Fruit fly (Drosophila melanogaster): ENCODE measurements around the gene CG42564.

The CG42564 gene

dm6 chr3R:6423984-6424602 lies 49.8 kb downstream of the CG42564 start (continued):
- peak; percentile 83 for TF ChIP-seq jing (GFP tag; optimal IDR thresholded peaks at IDR 0.05)
- TF ChIP-seq Chrac-16 (GFP tag; optimal IDR thresholded peaks at IDR 0.05), result peak; percentile 93
- peak; percentile 70 for TF ChIP-seq Hey (tag; optimal IDR thresholded peaks at IDR 0.05)
- peak; percentile 93 for TF ChIP-seq az2 (GFP tag; optimal IDR thresholded peaks at IDR 0.05)
- 0 out of 2 replicates have a peak, but pooled peaks have one; percentile 7 for TF ChIP-seq crol (GFP tag; IDR thresholded peaks at IDR 0.05)
- TF ChIP-seq CG6689 (GFP tag; IDR thresholded peaks at IDR 0.05), result peak; percentile 91
- TF ChIP-seq phol (tag; optimal IDR thresholded peaks at IDR 0.05), result peak; percentile 87
- TF ChIP-seq fd3F (GFP tag; optimal IDR thresholded peaks at IDR 0.05), result peak; percentile 84
- peak; percentile 31 for TF ChIP-seq ash1 (GFP tag; optimal IDR thresholded peaks at IDR 0.05)
- TF ChIP-seq CG18764 (GFP tag; optimal IDR thresholded peaks at IDR 0.05), result peak; percentile 84
- TF ChIP-seq Dll (GFP tag; IDR thresholded peaks at IDR 0.05; ENCODE audit: partially characterized antibody), result peak; percentile 52; the same call in 1 of the 4 replicates
- TF ChIP-seq HLH4C (GFP tag; IDR thresholded peaks at IDR 0.05; ENCODE audit: partially characterized antibody), result no peak
- TF ChIP-seq CG1792 (GFP tag; optimal IDR thresholded peaks at IDR 0.05), result peak; percentile 86
- TF ChIP-seq CG1233 (GFP tag; optimal IDR thresholded peaks at IDR 0.05), result peak; percentile 90
- peak; percentile 87 for TF ChIP-seq kay (GFP tag; optimal IDR thresholded peaks at IDR 0.05)
- peak; percentile 32 for TF ChIP-seq pfk (GFP tag; optimal IDR thresholded peaks at IDR 0.05)
- peak; percentile 95 for TF ChIP-seq CG12219 (GFP tag; optimal IDR thresholded peaks at IDR 0.05)
- TF ChIP-seq Fer3 (tag; optimal IDR thresholded peaks at IDR 0.05), result peak; percentile 90
- TF ChIP-seq CG14860 (GFP tag; IDR thresholded peaks at IDR 0.05; ENCODE audit: partially characterized antibody), result no peak
- peak; percentile 89 for TF ChIP-seq CG16815 (GFP tag; optimal IDR thresholded peaks at IDR 0.05)
- no peak for TF ChIP-seq lov (optimal IDR thresholded peaks at IDR 0.05)
- peak; percentile 86 for TF ChIP-seq lov (GFP tag; IDR thresholded peaks at IDR 0.05)
- TF ChIP-seq pzg (GFP tag; optimal IDR thresholded peaks at IDR 0.05), result peak; percentile 16
- TF ChIP-seq dan (GFP tag; IDR thresholded peaks at IDR 0.05), result peak; percentile 82
- peak; percentile 87 for TF ChIP-seq Dbx (GFP tag; IDR thresholded peaks at IDR 0.05)
- TF ChIP-seq ssp (GFP tag; IDR thresholded peaks at IDR 0.05), result peak; percentile 77
- TF ChIP-seq Awh (GFP tag; IDR thresholded peaks at IDR 0.05), result peak; percentile 90
- peak; percentile 94 for TF ChIP-seq CG17359 (tag; optimal IDR thresholded peaks at IDR 0.05)
- TF ChIP-seq klu (GFP tag; IDR thresholded peaks at IDR 0.05), result peak; percentile 77
- peak; percentile 83 for TF ChIP-seq CG4854 (GFP tag; optimal IDR thresholded peaks at IDR 0.05)
- peak; percentile 37 for TF ChIP-seq stwl (tag; optimal IDR thresholded peaks at IDR 0.05)
- TF ChIP-seq abd-A (tag; optimal IDR thresholded peaks at IDR 0.05), result peak; percentile 54
- peak; percentile 89 to 91 for TF ChIP-seq Hr51 (GFP tag; optimal IDR thresholded peaks at IDR 0.05)
- no peak; the same call in 1 of the 2 replicates for TF ChIP-seq bowl (GFP tag; IDR thresholded peaks at IDR 0.05)
- peak; percentile 81 for TF ChIP-seq eyg (GFP tag; optimal IDR thresholded peaks at IDR 0.05)
- TF ChIP-seq pum (GFP tag; optimal IDR thresholded peaks at IDR 0.05), result peak; percentile 94
- peak; percentile 94 for TF ChIP-seq tin (GFP tag; optimal IDR thresholded peaks at IDR 0.05)
- peak; percentile 89 for TF ChIP-seq Atf-2 (GFP tag; optimal IDR thresholded peaks at IDR 0.05)
- TF ChIP-seq CG34422 (GFP tag; IDR thresholded peaks at IDR 0.05), result peak; percentile 86
- TF ChIP-seq CG8944 (GFP tag; optimal IDR thresholded peaks at IDR 0.05), result peak; percentile 90
- TF ChIP-seq CG9437 (GFP tag; optimal IDR thresholded peaks at IDR 0.05), result peak; percentile 76
- peak; percentile 94 for TF ChIP-seq jumu (GFP tag; optimal IDR thresholded peaks at IDR 0.05)
- peak; percentile 91 for TF ChIP-seq HLH54F (GFP tag; optimal IDR thresholded peaks at IDR 0.05)
- peak; percentile 69 for TF ChIP-seq CG4328 (GFP tag; optimal IDR thresholded peaks at IDR 0.05)
- peak; percentile 97 for TF ChIP-seq corto (GFP tag; optimal IDR thresholded peaks at IDR 0.05)
- peak; percentile 91 for TF ChIP-seq lmd (GFP tag; IDR thresholded peaks at IDR 0.05)
- peak; percentile 87 for TF ChIP-seq CG4707 (GFP tag; optimal IDR thresholded peaks at IDR 0.05)
- peak; percentile 95 for TF ChIP-seq HmgD (GFP tag; optimal IDR thresholded peaks at IDR 0.05)
- TF ChIP-seq CG43689 (GFP tag; IDR thresholded peaks at IDR 0.05), result peak; percentile 65; the same call in 1 of the 2 replicates
- TF ChIP-seq CG2202 (tag; optimal IDR thresholded peaks at IDR 0.05), result peak; percentile 78

Data from whole organism, embryonic.